Fruit fly (Drosophila melanogaster) whole organism, wandering third instar larva: ENCODE data around the gene BomT3.

Experiments used
- Abd-B ChIP-seq: fragments of >200 bp; optimal IDR thresholded peaks from 2 replicates; lab custom pipeline; 2017; ENCODE audit warnings: missing biosample characterization, missing genetic modification characterization
- CG32264 ChIP-seq: fragments of 200-800 bp; sonication (Bioruptor generic); optimal IDR thresholded peaks from 2 replicates; lab custom pipeline; 2016; ENCODE audit warnings: missing biosample characterization, missing genetic modification characterization
- CG9705 ChIP-seq: fragments of 200-800 bp; sonication (Bioruptor generic); optimal IDR thresholded peaks from 2 replicates; lab custom pipeline; 2018; ENCODE audit warnings: missing biosample characterization, mild to moderate bottlenecking, missing genetic modification characterization
- CrebA ChIP-seq: fragments of 200-800 bp; sonication (Bioruptor generic); optimal IDR thresholded peaks from 2 replicates; lab custom pipeline; 2016; ENCODE audit warnings: missing biosample characterization, mild to moderate bottlenecking, missing genetic modification characterization, borderline replicate concordance
- Dfd ChIP-seq: fragments of >200 bp; optimal IDR thresholded peaks from 2 replicates; lab custom pipeline; 2017; ENCODE audit warnings: missing biosample characterization, missing genetic modification characterization
- Dif ChIP-seq: fragments of 200-275, 200-300 bp; sonication (Bioruptor generic); optimal IDR thresholded peaks from 2 replicates; lab custom pipeline; 2018; ENCODE audit warnings: missing biosample characterization, missing genetic modification characterization; ENCODE audit not compliant: partially characterized antibody
- GATAd ChIP-seq: sonication (Bioruptor generic); optimal IDR thresholded peaks from 2 replicates; lab custom pipeline; 2016; ENCODE audit warnings: missing biosample characterization, missing genetic modification characterization
- HLH106 ChIP-seq: fragments of 200-800 bp; optimal IDR thresholded peaks from 3 replicates; lab custom pipeline; 2019; ENCODE audit warnings: missing biosample characterization, mild to moderate bottlenecking, missing genetic modification characterization, moderate library complexity
- Hr83 ChIP-seq: fragments of 200-300 bp; sonication (Bioruptor generic); optimal IDR thresholded peaks from 2 replicates; lab custom pipeline; 2016; ENCODE audit warnings: missing biosample characterization, mild to moderate bottlenecking, missing genetic modification characterization, moderate library complexity; ENCODE audit not compliant: poor library complexity, severe bottlenecking
- Mio ChIP-seq: sonication (Bioruptor generic); optimal IDR thresholded peaks from 2 replicates; lab custom pipeline; 2016; ENCODE audit warnings: missing biosample characterization, missing genetic modification characterization
- Myc ChIP-seq: fragments of >200 bp; optimal IDR thresholded peaks from 2 replicates; lab custom pipeline; 2017
- N ChIP-seq: fragments of >200 bp; optimal IDR thresholded peaks from 2 replicates; lab custom pipeline; 2018; ENCODE audit warnings: missing biosample characterization, missing external identifiers, missing genetic modification characterization
- OdsH ChIP-seq: fragments of 200-800 bp; sonication (Bioruptor generic); optimal IDR thresholded peaks from 2 replicates; lab custom pipeline; 2016; ENCODE audit warnings: missing biosample characterization, mild to moderate bottlenecking, missing genetic modification characterization
- Rel ChIP-seq, 2 experiments: fragments of 200-800 bp; sonication (Bioruptor generic) in 1 of 2; optimal IDR thresholded peaks; 2 replicates in 1 of 2; 3 replicates in 1 of 2; lab custom pipeline; 2016 to 2019; ENCODE audit warnings: mild to moderate bottlenecking in 2 of 2, missing biosample characterization in 2 of 2, missing genetic modification characterization in 2 of 2, moderate library complexity in 1 of 2
- br ChIP-seq: fragments of 200-800 bp; sonication (Bioruptor generic); optimal IDR thresholded peaks from 2 replicates; lab custom pipeline; 2016; ENCODE audit warnings: missing biosample characterization, missing genetic modification characterization
- brk ChIP-seq: fragments of 200-800 bp; sonication (Bioruptor generic); optimal IDR thresholded peaks from 2 replicates; lab custom pipeline; 2016; ENCODE audit warnings: missing biosample characterization, mild to moderate bottlenecking, missing genetic modification characterization
- dl ChIP-seq, 2 experiments: fragments of 175-275, 200-275 bp in 1 of 2; fragments of 200-275 bp in 1 of 2; sonication (Bioruptor generic); optimal IDR thresholded peaks; lab custom pipeline; 2018; ENCODE audit warnings: mild to moderate bottlenecking in 2 of 2, missing biosample characterization in 2 of 2, missing genetic modification characterization in 2 of 2, moderate library complexity in 2 of 2; ENCODE audit not compliant: partially characterized antibody in 2 of 2, insufficient read depth in 1 of 2
- ey ChIP-seq: fragments of 200-800 bp; sonication (Bioruptor generic); optimal IDR thresholded peaks from 2 replicates; lab custom pipeline; 2016; ENCODE audit warnings: missing biosample characterization, missing genetic modification characterization
- foxo ChIP-seq, 2 experiments: fragments of 200-800 bp; sonication (Bioruptor generic); optimal IDR thresholded peaks; 2 replicates in 1 of 2; 3 replicates in 1 of 2; lab custom pipeline; 2016 to 2017; ENCODE audit warnings: missing biosample characterization in 2 of 2, missing genetic modification characterization in 2 of 2
- fru ChIP-seq: fragments of 200-800 bp; sonication (Bioruptor generic); optimal IDR thresholded peaks from 3 replicates; lab custom pipeline; 2016; ENCODE audit warnings: missing biosample characterization, mild to moderate bottlenecking, missing genetic modification characterization
- h ChIP-seq: fragments of 200-800 bp; sonication (Bioruptor generic); optimal IDR thresholded peaks from 3 replicates; lab custom pipeline; 2016; ENCODE audit warnings: missing biosample characterization, mild to moderate bottlenecking, missing genetic modification characterization
- jim ChIP-seq: fragments of 175-275, 200-325 bp; sonication (Bioruptor generic); optimal IDR thresholded peaks from 2 replicates; lab custom pipeline; 2016; ENCODE audit warnings: missing biosample characterization, mild to moderate bottlenecking, missing genetic modification characterization
- lola ChIP-seq: fragments of >200 bp; optimal IDR thresholded peaks from 2 replicates; lab custom pipeline; 2017; ENCODE audit warnings: missing biosample characterization, missing genetic modification characterization
- pan ChIP-seq: fragments of >200 bp; optimal IDR thresholded peaks from 2 replicates; lab custom pipeline; 2017
- psq ChIP-seq: fragments of 200-800 bp; sonication (Bioruptor generic); optimal IDR thresholded peaks from 3 replicates; lab custom pipeline; 2017; ENCODE audit warnings: missing biosample characterization, mild to moderate bottlenecking, missing genetic modification characterization, moderate library complexity
- rgr ChIP-seq: fragments of 200-800 bp; sonication (Bioruptor generic); optimal IDR thresholded peaks from 3 replicates; lab custom pipeline; 2016; ENCODE audit warnings: missing biosample characterization, mild to moderate bottlenecking, missing genetic modification characterization
- sage ChIP-seq: fragments of 200-800 bp; sonication (Bioruptor generic); optimal IDR thresholded peaks from 2 replicates; lab custom pipeline; 2016; ENCODE audit warnings: missing biosample characterization, mild to moderate bottlenecking, missing genetic modification characterization
- sv ChIP-seq: fragments of 200-800 bp; sonication (Bioruptor generic); optimal IDR thresholded peaks from 3 replicates; lab custom pipeline; 2016; ENCODE audit warnings: missing biosample characterization, missing genetic modification characterization
- tai ChIP-seq: sonication (Bioruptor generic); optimal IDR thresholded peaks from 2 replicates; lab custom pipeline; 2016; ENCODE audit warnings: missing biosample characterization, missing genetic modification characterization
- usp ChIP-seq: fragments of >200 bp; optimal IDR thresholded peaks from 2 replicates; lab custom pipeline; 2017; ENCODE audit warnings: missing biosample characterization, missing genetic modification characterization
- woc ChIP-seq: sonication (Bioruptor generic); optimal IDR thresholded peaks from 2 replicates; lab custom pipeline; 2016; ENCODE audit warnings: missing biosample characterization, mild to moderate bottlenecking, missing genetic modification characterization

BomT3 gene

dm6 chr3R:22072553-22072952 lies 13.6 kb downstream of the BomT3 start:
- peak; percentile 18 for TF ChIP-seq Myc
- no peak for TF ChIP-seq h
- TF ChIP-seq fru = no peak

- no peak for TF ChIP-seq fru
- TF ChIP-seq Dfd (GFP tag; lab: Kevin White, UChicago) = peak; percentile 82
These were observed 14.6 kb downstream of the BomT3 start for dm6 chr3R:22071628-22072027.

- peak; percentile 25 for TF ChIP-seq Hr83 (GFP tag; lab: Kevin White, UChicago)
- no peak for TF ChIP-seq Dfd (GFP tag; lab: Kevin White, UChicago)
These were observed 19.0 kb downstream of the BomT3 start for dm6 chr3R:22067235-22067634.

dm6 chr3R:22066440-22066839 lies 19.8 kb downstream of the BomT3 start:
- no peak for TF ChIP-seq Rel (GFP tag; optimal IDR thresholded peaks at IDR 0.05; lab: Kevin White, UChicago)
- peak; percentile 10 for TF ChIP-seq Rel (tag; optimal IDR thresholded peaks at IDR 0.05; lab: Kevin White, UChicago)
- no peak for TF ChIP-seq dl (GFP tag; optimal IDR thresholded peaks at IDR 0.05; lab: Kevin White, UChicago; ENCODE audit: insufficient read depth in 1 of 2, partially characterized antibody in 2 of 2)

dm6 chr3R:22057083-22057482 lies 29.1 kb downstream of the BomT3 start:
- TF ChIP-seq br (GFP tag; lab: Kevin White, UChicago) = no peak
- no peak for TF ChIP-seq N (GFP tag; lab: Kevin White, UChicago)
- TF ChIP-seq OdsH (GFP tag; lab: Kevin White, UChicago) = peak; percentile 26
- peak; percentile 67 for TF ChIP-seq Hr83 (GFP tag; lab: Kevin White, UChicago)
- TF ChIP-seq lola (GFP tag; lab: Kevin White, UChicago) = no peak
- TF ChIP-seq rgr (GFP tag; lab: Kevin White, UChicago) = peak; percentile 46
- TF ChIP-seq h = peak; percentile 25
- peak in 1 of 2 experiments; percentile 0 for TF ChIP-seq foxo (GFP tag; optimal IDR thresholded peaks at IDR 0.05; lab: Kevin White, UChicago)
- no peak for TF ChIP-seq tai (GFP tag; lab: Kevin White, UChicago)
- no peak for TF ChIP-seq CG9705 (GFP tag; lab: Kevin White, UChicago)
- no peak for TF ChIP-seq HLH106

- TF ChIP-seq ey (GFP tag; lab: Kevin White, UChicago) (no peak), CG32264 (GFP tag; lab: Kevin White, UChicago) (no peak), br (GFP tag; lab: Kevin White, UChicago) (no peak), fru (no peak), brk (GFP tag; lab: Kevin White, UChicago) (no peak), rgr (GFP tag; lab: Kevin White, UChicago) (no peak), lola (GFP tag; lab: Kevin White, UChicago) (no peak), psq (no peak), Mio (GFP tag; lab: Kevin White, UChicago) (no peak), Myc (no peak), GATAd (GFP tag; lab: Kevin White, UChicago) (no peak), h (no peak), Rel (GFP tag; optimal IDR thresholded peaks at IDR 0.05; lab: Kevin White, UChicago) (no peak), Rel (tag; optimal IDR thresholded peaks at IDR 0.05; lab: Kevin White, UChicago) (no peak), Abd-B (GFP tag; lab: Kevin White, UChicago) (no peak), sv (no peak)
These were observed 32.5 kb downstream of the BomT3 start for dm6 chr3R:22053740-22054139.

- TF ChIP-seq h (no peak), sv (no peak), Dif (GFP tag; lab: Kevin White, UChicago) (no peak), br (GFP tag; lab: Kevin White, UChicago) (no peak), foxo (GFP tag; optimal IDR thresholded peaks at IDR 0.05; lab: Kevin White, UChicago) (no peak), rgr (GFP tag; lab: Kevin White, UChicago) (no peak), HLH106 (no peak), Hr83 (GFP tag; lab: Kevin White, UChicago) (no peak), jim (GFP tag; lab: Kevin White, UChicago) (no peak), CrebA (GFP tag; lab: Kevin White, UChicago) (no peak), N (GFP tag; lab: Kevin White, UChicago) (no peak), pan (lab: Kevin White, UChicago) (no peak), fru (no peak), lola (GFP tag; lab: Kevin White, UChicago) (no peak), Mio (GFP tag; lab: Kevin White, UChicago) (no peak), woc (GFP tag; lab: Kevin White, UChicago) (no peak), sage (GFP tag; lab: Kevin White, UChicago) (no peak), usp (GFP tag; lab: Kevin White, UChicago) (no peak)
These were observed 33.0 kb downstream of the BomT3 start for dm6 chr3R:22053202-22053601.
